Worm (Caenorhabditis elegans): ENCODE data around the gene C01G10.6.
"Not testable (repeated sequence)": the region's sequence is repeated elsewhere in the genome, so short reads cannot be mapped to it uniquely, and the experiment has no call there.

Gene C01G10.6

ce11 chrV:15113992-15114391 lies 26.5 kb downstream of the C01G10.6 start, which contains the start of gene T01G5.6:
T01G5.6 (minus strand) TSS chrV:15114092.
- no peak for TF ChIP-seq lin-11 (tag; optimal IDR thresholded peaks at IDR 0.05)
- TF ChIP-seq hlh-8 (tag; optimal IDR thresholded peaks at IDR 0.05): no peak
- no peak for TF ChIP-seq che-1 (tag; optimal IDR thresholded peaks at IDR 0.05)
- TF ChIP-seq T23F11.4 (GFP tag; optimal IDR thresholded peaks at IDR 0.05): no peak
- TF ChIP-seq ttx-3 (tag; optimal IDR thresholded peaks at IDR 0.05): no peak
- TF ChIP-seq hlh-13 (GFP tag; optimal IDR thresholded peaks at IDR 0.05): no peak

ce11 chrV:15115968-15116367 lies 28.5 kb downstream of the C01G10.6 start, which contains the start of gene T01G5.8:
T01G5.8 (plus strand) TSS chrV:15116268.
- not testable (repeated sequence) for TF ChIP-seq dmd-4 (tag; optimal IDR thresholded peaks at IDR 0.05; ENCODE audit: borderline replicate concordance); mec-3 (tag; optimal IDR thresholded peaks at IDR 0.05; ENCODE audit: borderline replicate concordance); ceh-30 (tag; optimal IDR thresholded peaks at IDR 0.05)

ce11 chrV:15119517-15119916 lies 32.1 kb downstream of the C01G10.6 start, which contains the start of gene flor-1:
flor-1 (minus strand) TSS chrV:15119617.
- TF ChIP-seq ceh-34 (tag; optimal IDR thresholded peaks at IDR 0.05) (no peak), sox-2 (GFP tag; IDR thresholded peaks at IDR 0.05) (no peak), ceh-45 (GFP tag; IDR thresholded peaks at IDR 0.05) (no peak), F13H6.1 (tag; optimal IDR thresholded peaks at IDR 0.05) (no peak), pqm-1 (tag; optimal IDR thresholded peaks at IDR 0.05) (no peak), ceh-24 (tag; optimal IDR thresholded peaks at IDR 0.05) (no peak), unc-3 (GFP tag; conservative IDR thresholded peaks at IDR 0.05) (no peak), unc-3 (tag; optimal IDR thresholded peaks at IDR 0.05) (no peak), hlh-8 (tag; optimal IDR thresholded peaks at IDR 0.05) (no peak), hlh-6 (tag; optimal IDR thresholded peaks at IDR 0.05) (no peak), hlh-13 (GFP tag; optimal IDR thresholded peaks at IDR 0.05) (no peak), ref-2 (tag; optimal IDR thresholded peaks at IDR 0.05) (no peak), che-1 (tag; optimal IDR thresholded peaks at IDR 0.05) (no peak), nfya-1 (tag; optimal IDR thresholded peaks at IDR 0.05) (no peak), tbx-7 (tag; optimal IDR thresholded peaks at IDR 0.05) (no peak), ceh-9 (tag; optimal IDR thresholded peaks at IDR 0.05) (no peak), fkh-6 (tag; optimal IDR thresholded peaks at IDR 0.05) (no peak), fax-1 (tag; optimal IDR thresholded peaks at IDR 0.05) (no peak), ceh-19 (GFP tag; optimal IDR thresholded peaks at IDR 0.05) (no peak)

ce11 chrV:15125162-15125561 lies 37.7 kb downstream of the C01G10.6 start, which contains the start of gene ugt-30:
ugt-30 (minus strand) TSS chrV:15125262.
- TF ChIP-seq K09A11.1 (tag; optimal IDR thresholded peaks at IDR 0.05; ENCODE audit: insufficient read depth); T23F11.4 (GFP tag; optimal IDR thresholded peaks at IDR 0.05); ceh-2 (tag; optimal IDR thresholded peaks at IDR 0.05): not testable (repeated sequence)

- TF ChIP-seq ceh-19 (GFP tag; optimal IDR thresholded peaks at IDR 0.05): no peak
- TF ChIP-seq T23F11.4 (GFP tag; optimal IDR thresholded peaks at IDR 0.05): no peak
- no peak for TF ChIP-seq che-1 (tag; optimal IDR thresholded peaks at IDR 0.05)
- TF ChIP-seq lin-11 (tag; optimal IDR thresholded peaks at IDR 0.05): no peak
- no peak for TF ChIP-seq ceh-2 (tag; optimal IDR thresholded peaks at IDR 0.05)
- no peak for TF ChIP-seq ahr-1 (tag; optimal IDR thresholded peaks at IDR 0.05)
- no peak for TF ChIP-seq Y22D7AL.16 (tag; optimal IDR thresholded peaks at IDR 0.05)
Observed at ce11 chrV:15127413-15127812, 40.0 kb downstream of the C01G10.6 start, which contains the start of gene srj-27. srj-27 (minus strand) TSS chrV:15127513.

ce11 chrV:15127955-15128354 lies 40.5 kb downstream of the C01G10.6 start, which contains the start of gene srr-7:
srr-7 (plus strand) TSS chrV:15128255.
- no peak for TF ChIP-seq ceh-22 (tag; optimal IDR thresholded peaks at IDR 0.05)
- TF ChIP-seq ceh-30 (tag; optimal IDR thresholded peaks at IDR 0.05): no peak
- no peak for TF ChIP-seq unc-42 (tag; optimal IDR thresholded peaks at IDR 0.05)
- TF ChIP-seq sox-2 (GFP tag; IDR thresholded peaks at IDR 0.05): no peak
- no peak for TF ChIP-seq C08G9.2 (tag; optimal IDR thresholded peaks at IDR 0.05)
- TF ChIP-seq ama-1 (optimal IDR thresholded peaks at IDR 0.05): no peak
- TF ChIP-seq T23F11.4 (GFP tag; optimal IDR thresholded peaks at IDR 0.05): no peak
